Fruit fly (Drosophila melanogaster): ENCODE measurements around the gene CG33234.
A peak's percentile ranks its signal among the peaks of the same experiment; 100 is the strongest.

Gene CG33234

DNA sequence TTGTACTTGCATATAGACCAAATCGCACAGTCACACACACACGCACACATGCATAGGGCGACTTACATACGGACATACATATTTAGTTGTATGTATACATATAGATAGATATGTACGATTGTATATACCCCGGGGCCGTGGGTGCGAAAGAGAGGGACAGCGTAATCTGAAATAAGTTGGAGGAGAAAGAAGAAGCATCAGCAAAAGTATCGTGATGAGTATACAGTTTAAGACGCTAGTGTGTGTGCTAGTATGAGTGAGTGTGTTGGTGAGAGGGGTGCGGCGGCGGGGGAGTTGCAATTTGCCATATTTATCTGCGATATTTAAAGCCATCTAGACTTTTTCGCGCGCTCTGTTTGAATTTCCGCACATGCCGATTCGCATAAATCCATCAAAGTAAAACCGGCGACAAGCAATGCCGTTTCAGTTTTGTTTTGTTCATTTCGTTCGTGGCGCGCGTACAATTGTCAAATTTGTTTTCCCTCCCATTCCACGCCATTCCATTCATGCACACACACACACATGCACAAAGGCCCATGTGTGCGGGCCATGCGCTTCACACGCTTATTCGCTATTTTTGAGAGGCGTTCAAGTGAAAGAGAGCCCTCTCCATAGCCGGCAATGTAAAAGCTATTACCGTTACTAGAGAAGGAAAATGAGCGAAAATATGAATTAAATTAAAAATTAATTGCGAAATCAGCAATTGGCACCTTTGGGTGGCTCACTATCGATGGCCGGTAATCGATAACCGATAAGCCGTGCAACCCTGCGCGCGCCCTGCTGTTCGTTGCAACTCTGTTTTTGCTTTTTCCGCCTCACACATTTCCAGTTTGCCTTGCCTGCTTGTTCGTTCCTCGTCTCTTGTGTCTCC, 26.3 kb upstream of the CG33234 start (continued):
- TF ChIP-seq slp2 (GFP tag; optimal IDR thresholded peaks at IDR 0.05) = peak; percentile 67
- peak; percentile 90 for TF ChIP-seq BtbVII (GFP tag; optimal IDR thresholded peaks at IDR 0.05)
- peak; percentile 80 for TF ChIP-seq CG17568 (GFP tag; optimal IDR thresholded peaks at IDR 0.05)
- peak; percentile 82 for TF ChIP-seq ato (GFP tag; IDR thresholded peaks at IDR 0.05; ENCODE audit: partially characterized antibody)
- peak; percentile 67 for TF ChIP-seq CG3995 (GFP tag; optimal IDR thresholded peaks at IDR 0.05)
- peak; percentile 30 for TF ChIP-seq ab (GFP tag; optimal IDR thresholded peaks at IDR 0.05)
- peak; percentile 59 for TF ChIP-seq Nf-YC (tag; optimal IDR thresholded peaks at IDR 0.05)
- peak; percentile 87 for TF ChIP-seq CG6813 (GFP tag; optimal IDR thresholded peaks at IDR 0.05)
- peak; percentile 41 for TF ChIP-seq CG5245 (GFP tag; optimal IDR thresholded peaks at IDR 0.05)
- TF ChIP-seq CG32772 (GFP tag; IDR thresholded peaks at IDR 0.05) = peak; percentile 56; the same call in 1 of the 2 replicates
- TF ChIP-seq eyg (GFP tag; optimal IDR thresholded peaks at IDR 0.05) = peak; percentile 82
- peak; percentile 44; the same call in 1 of the 2 replicates for TF ChIP-seq CG4360 (GFP tag; IDR thresholded peaks at IDR 0.05)
- TF ChIP-seq jumu (GFP tag; optimal IDR thresholded peaks at IDR 0.05) = peak; percentile 78
- TF ChIP-seq Antp (GFP tag; optimal IDR thresholded peaks at IDR 0.05) = peak; percentile 79
- TF ChIP-seq CG12219 (GFP tag; optimal IDR thresholded peaks at IDR 0.05) = peak; percentile 84
- TF ChIP-seq cwo (GFP tag; optimal IDR thresholded peaks at IDR 0.05) = peak; percentile 48
- TF ChIP-seq CG6254 (GFP tag; optimal IDR thresholded peaks at IDR 0.05) = peak; percentile 69
- no peak for TF ChIP-seq CG3726 (GFP tag; IDR thresholded peaks at IDR 0.05)
- TF ChIP-seq run (tag; optimal IDR thresholded peaks at IDR 0.05) = peak; percentile 52
- peak; percentile 91 for TF ChIP-seq CG13775 (GFP tag; optimal IDR thresholded peaks at IDR 0.05)
- TF ChIP-seq Ravus (GFP tag; IDR thresholded peaks at IDR 0.05) = no peak
- no peak for TF ChIP-seq usp (GFP tag; optimal IDR thresholded peaks at IDR 0.05)
- peak; percentile 87 for TF ChIP-seq wek (GFP tag; optimal IDR thresholded peaks at IDR 0.05)
- TF ChIP-seq esg (GFP tag; conservative IDR thresholded peaks at IDR 0.05) = no peak
- peak; percentile 42 for TF ChIP-seq CG1832 (GFP tag; optimal IDR thresholded peaks at IDR 0.05)
- peak; percentile 91 for TF ChIP-seq sqz (GFP tag; optimal IDR thresholded peaks at IDR 0.05)
- peak; percentile 92 for TF ChIP-seq NfI (GFP tag; optimal IDR thresholded peaks at IDR 0.05)
- peak; percentile 76 for TF ChIP-seq ATbp (GFP tag; optimal IDR thresholded peaks at IDR 0.05)
- peak; percentile 81 for TF ChIP-seq scrt (GFP tag; optimal IDR thresholded peaks at IDR 0.05)
- peak; percentile 34; the same call in 1 of the 3 replicates for TF ChIP-seq CG11093 (GFP tag; IDR thresholded peaks at IDR 0.05)
- TF ChIP-seq HLH4C (GFP tag; IDR thresholded peaks at IDR 0.05; ENCODE audit: partially characterized antibody) = peak; percentile 82
- peak; percentile 59 for TF ChIP-seq Atf3 (GFP tag; optimal IDR thresholded peaks at IDR 0.05)
- TF ChIP-seq fd96Cb (tag; optimal IDR thresholded peaks at IDR 0.05) = peak; percentile 20
- TF ChIP-seq sim (GFP tag; IDR thresholded peaks at IDR 0.05) = peak; percentile 75
- 0 out of 2 replicates have a peak, but pooled peaks have one; percentile 18 for TF ChIP-seq wor (GFP tag; IDR thresholded peaks at IDR 0.05)
- TF ChIP-seq CG32767 (GFP tag; IDR thresholded peaks at IDR 0.05) = peak; percentile 85
- peak; percentile 89 for TF ChIP-seq cg (GFP tag; optimal IDR thresholded peaks at IDR 0.05)
- TF ChIP-seq sr (GFP tag; IDR thresholded peaks at IDR 0.05) = peak; percentile 69
- peak; percentile 47 for TF ChIP-seq CG8924 (tag; optimal IDR thresholded peaks at IDR 0.05)
- peak in 1 of 2 experiments; percentile 84 for TF ChIP-seq insv (GFP tag; optimal IDR thresholded peaks at IDR 0.05)
- TF ChIP-seq eve (GFP tag; optimal IDR thresholded peaks at IDR 0.05) = no peak
- TF ChIP-seq CG16779 (GFP tag; IDR thresholded peaks at IDR 0.05) = peak; percentile 74
- TF ChIP-seq Trl (optimal IDR thresholded peaks at IDR 0.05) = peak in 1 of 2 experiments; percentile 32
- TF ChIP-seq Trl (GFP tag; optimal IDR thresholded peaks at IDR 0.05) = peak; percentile 91
- TF ChIP-seq Vsx1 (GFP tag; optimal IDR thresholded peaks at IDR 0.05) = peak; percentile 86
- TF ChIP-seq CG8359 (GFP tag; optimal IDR thresholded peaks at IDR 0.05; ENCODE audit: borderline replicate concordance) = peak; percentile 24
- TF ChIP-seq CG15269 (tag; optimal IDR thresholded peaks at IDR 0.05) = peak; percentile 74
- peak; percentile 15 for TF ChIP-seq Ssrp (tag; optimal IDR thresholded peaks at IDR 0.05)

Data from whole organism, embryonic.